Worm (Caenorhabditis elegans) whole organism, L2 larva: ENCODE data around the gene mrpl-46.

ENCODE experiments used
- C34F6.9 ChIP-seq: fragments of 150-350 bp; optimal IDR thresholded peaks from 2 replicates; lab custom pipeline; 2014; ENCODE audit warnings: missing biosample characterization, missing genetic modification characterization
- F13H6.1 ChIP-seq: sonication (generic microtip); optimal IDR thresholded peaks from 2 replicates; lab custom pipeline; 2016; ENCODE audit warnings: missing genetic modification characterization, missing compliant biosample characterization
- Y55F3AM.14 ChIP-seq: fragments of 200-800 bp; sonication (Bioruptor generic); optimal IDR thresholded peaks from 2 replicates; lab custom pipeline; 2018; ENCODE audit warnings: mild to moderate bottlenecking, missing genetic modification characterization, missing compliant biosample characterization
- alr-1 ChIP-seq: fragments of 150-350 bp; optimal IDR thresholded peaks from 2 replicates; lab custom pipeline; 2014; ENCODE audit warnings: missing biosample characterization, missing genetic modification characterization
- ama-1 ChIP-seq: fragments of 150-350 bp; optimal IDR thresholded peaks from 2 replicates; lab custom pipeline; 2018; ENCODE audit warnings: inconsistent platforms
- blmp-1 ChIP-seq: sonication (generic microtip); optimal IDR thresholded peaks from 2 replicates; lab custom pipeline; 2017; ENCODE audit warnings: missing genetic modification characterization, mild to moderate bottlenecking, missing compliant biosample characterization, antibody characterized with exemption, moderate library complexity; ENCODE audit not compliant: insufficient read depth
- ceh-16 ChIP-seq: fragments of 150-350 bp; optimal IDR thresholded peaks from 2 replicates; lab custom pipeline; 2014; ENCODE audit warnings: missing biosample characterization, missing genetic modification characterization
- crh-2 ChIP-seq: sonication (generic microtip); optimal IDR thresholded peaks from 2 replicates; lab custom pipeline; 2017; ENCODE audit warnings: missing biosample characterization, missing genetic modification characterization
- dmd-4 ChIP-seq: sonication (generic microtip); optimal IDR thresholded peaks from 2 replicates; lab custom pipeline; 2017; ENCODE audit warnings: missing biosample characterization, missing genetic modification characterization
- elt-3 ChIP-seq: sonication (generic microtip); optimal IDR thresholded peaks from 2 replicates; lab custom pipeline; 2017; ENCODE audit warnings: missing biosample characterization, missing genetic modification characterization
- fos-1 ChIP-seq: fragments of 150-350 bp; optimal IDR thresholded peaks from 2 replicates; lab custom pipeline; 2014; ENCODE audit warnings: missing biosample characterization, missing genetic modification characterization
- gmeb-1 ChIP-seq: fragments of 150-350 bp; optimal IDR thresholded peaks from 2 replicates; lab custom pipeline; 2014; ENCODE audit warnings: missing biosample characterization, missing genetic modification characterization
- lin-11 ChIP-seq: fragments of 150-350 bp; sonication (generic microtip); optimal IDR thresholded peaks from 2 replicates; lab custom pipeline; 2014; ENCODE audit warnings: missing biosample characterization, missing genetic modification characterization, inconsistent platforms, mixed read lengths
- lin-13 ChIP-seq: fragments of 150-350 bp; optimal IDR thresholded peaks from 2 replicates; lab custom pipeline; 2014; ENCODE audit warnings: missing biosample characterization, missing genetic modification reagents, missing genetic modification characterization
- lsy-2 ChIP-seq, 2 experiments: fragments of 150-350 bp in 1 of 2; sonication (generic microtip) in 1 of 2; optimal IDR thresholded peaks; 2 replicates each; lab custom pipeline; 2014 to 2017; ENCODE audit warnings: missing biosample characterization in 2 of 2, missing genetic modification characterization in 2 of 2
- mbf-1 ChIP-seq: sonication (generic microtip); optimal IDR thresholded peaks from 2 replicates; lab custom pipeline; 2017; ENCODE audit warnings: missing biosample characterization, missing genetic modification characterization
- nhr-11 ChIP-seq: fragments of 150-350 bp; optimal IDR thresholded peaks from 2 replicates; lab custom pipeline; 2014; ENCODE audit warnings: missing biosample characterization, missing genetic modification characterization
- nhr-129 ChIP-seq: fragments of 150-350 bp; optimal IDR thresholded peaks from 2 replicates; lab custom pipeline; 2014; ENCODE audit warnings: missing biosample characterization, missing genetic modification characterization
- nhr-21 ChIP-seq: fragments of 150-350 bp; optimal IDR thresholded peaks from 2 replicates; lab custom pipeline; 2014; ENCODE audit warnings: missing biosample characterization, missing genetic modification characterization
- nhr-237 ChIP-seq: fragments of 150-350 bp; optimal IDR thresholded peaks from 2 replicates; lab custom pipeline; 2014; ENCODE audit warnings: missing biosample characterization, missing genetic modification characterization
- nhr-25 ChIP-seq: fragments of 150-350 bp; sonication (generic microtip); optimal IDR thresholded peaks from 3 replicates; lab custom pipeline; 2014; ENCODE audit warnings: missing biosample characterization, missing genetic modification characterization
- nhr-6 ChIP-seq: fragments of 150-350 bp; optimal IDR thresholded peaks from 2 replicates; lab custom pipeline; 2014; ENCODE audit warnings: missing biosample characterization, missing genetic modification characterization
- skn-1 ChIP-seq: sonication (generic microtip); optimal IDR thresholded peaks from 2 replicates; lab custom pipeline; 2017; ENCODE audit warnings: missing biosample characterization, missing genetic modification characterization
- sma-3 ChIP-seq: sonication (generic microtip); optimal IDR thresholded peaks from 2 replicates; lab custom pipeline; 2016; ENCODE audit warnings: missing genetic modification reagents, missing genetic modification characterization, missing compliant biosample characterization
- sma-9 ChIP-seq, 2 experiments: fragments of 150-350 bp in 1 of 2; sonication (generic microtip) in 1 of 2; optimal IDR thresholded peaks; 2 replicates each; lab custom pipeline; 2014 to 2016; ENCODE audit warnings: missing genetic modification characterization in 2 of 2, mild to moderate bottlenecking in 1 of 2, missing biosample characterization in 1 of 2, missing compliant biosample characterization in 1 of 2, missing genetic modification reagents in 1 of 2, moderate library complexity in 1 of 2
- unc-55 ChIP-seq: fragments of 150-350 bp; sonication (generic microtip); optimal IDR thresholded peaks from 3 replicates; lab custom pipeline; 2014; ENCODE audit warnings: missing biosample characterization, missing genetic modification reagents, missing genetic modification characterization
- zag-1 ChIP-seq: fragments of 150-350 bp; optimal IDR thresholded peaks from 2 replicates; lab custom pipeline; 2014; ENCODE audit warnings: missing biosample characterization, missing genetic modification characterization
- ztf-11 ChIP-seq: sonication (generic microtip); optimal IDR thresholded peaks from 2 replicates; lab custom pipeline; 2017; ENCODE audit warnings: missing biosample characterization, missing genetic modification characterization

mrpl-46 gene

DNA sequence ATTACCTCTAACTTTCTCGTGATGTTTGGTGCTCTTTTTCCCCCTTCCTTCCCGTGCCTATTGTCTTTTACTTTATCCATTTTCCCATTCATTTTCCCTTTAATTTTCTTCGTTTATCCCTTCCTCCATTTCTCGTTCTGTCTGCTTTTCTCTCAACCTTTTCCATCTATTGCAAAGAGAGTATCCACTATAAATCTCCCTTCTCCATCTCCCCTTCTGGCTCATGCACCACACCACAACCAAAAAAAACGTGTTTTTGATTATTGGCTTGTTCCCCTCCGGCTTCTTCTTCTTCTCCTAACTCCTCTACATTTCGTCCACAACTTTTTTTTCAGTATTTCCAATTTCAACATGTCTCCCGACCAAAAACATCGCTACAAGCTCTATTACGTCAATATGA, 40.4 kb upstream of the mrpl-46 start, which contains the start of gene gst-40:
Gene gst-40, plus strand, starts transcription at position 236 of the 400 bp plus-strand sequence.
- TF ChIP-seq elt-3 = no peak
- peak; percentile 23 for TF ChIP-seq unc-55

DNA sequence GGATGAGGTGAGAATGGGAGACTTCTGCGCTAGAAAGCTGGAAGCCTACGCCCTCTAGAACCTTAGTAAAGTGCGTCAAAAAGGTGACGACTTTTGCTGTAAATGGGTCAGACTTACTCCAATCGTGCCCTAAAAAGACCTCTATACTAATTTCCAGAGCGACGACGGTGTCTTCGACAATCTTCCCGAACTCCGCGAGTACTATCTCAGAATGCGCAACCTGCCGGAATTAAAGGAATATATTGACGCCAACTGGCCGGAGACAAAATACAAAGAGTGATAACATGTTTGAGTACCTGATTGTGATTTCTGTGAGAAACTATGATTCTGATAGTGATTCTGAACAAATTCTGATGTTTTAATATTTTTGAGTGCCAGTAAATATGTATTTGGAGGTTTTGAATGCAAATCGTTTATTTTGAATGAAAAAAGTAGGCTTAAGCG, 38.6 kb upstream of the mrpl-46 start:
- TF ChIP-seq zag-1 (tag; lab: Kevin White, UChicago) = no peak
- peak; percentile 78 for TF ChIP-seq sma-3 (GFP tag; lab: Kevin White, UChicago)
- peak; percentile 13 for TF ChIP-seq sma-9 (GFP tag; optimal IDR thresholded peaks at IDR 0.05; lab: Kevin White, UChicago)
- no peak for TF ChIP-seq sma-9 (tag; optimal IDR thresholded peaks at IDR 0.05; lab: Kevin White, UChicago)
- TF ChIP-seq nhr-21 (tag; lab: Kevin White, UChicago) = peak; percentile 26
- peak; percentile 80 for TF ChIP-seq ama-1 (lab: Kevin White, UChicago)
- no peak for TF ChIP-seq lsy-2 (tag; optimal IDR thresholded peaks at IDR 0.05; lab: Kevin White, UChicago)
- no peak for TF ChIP-seq nhr-6 (tag; lab: Kevin White, UChicago)
- no peak for TF ChIP-seq C34F6.9 (tag; lab: Kevin White, UChicago)
- TF ChIP-seq nhr-25 (tag; lab: Kevin White, UChicago) = no peak
- peak; percentile 19 for TF ChIP-seq crh-2 (tag; lab: Kevin White, UChicago)

DNA sequence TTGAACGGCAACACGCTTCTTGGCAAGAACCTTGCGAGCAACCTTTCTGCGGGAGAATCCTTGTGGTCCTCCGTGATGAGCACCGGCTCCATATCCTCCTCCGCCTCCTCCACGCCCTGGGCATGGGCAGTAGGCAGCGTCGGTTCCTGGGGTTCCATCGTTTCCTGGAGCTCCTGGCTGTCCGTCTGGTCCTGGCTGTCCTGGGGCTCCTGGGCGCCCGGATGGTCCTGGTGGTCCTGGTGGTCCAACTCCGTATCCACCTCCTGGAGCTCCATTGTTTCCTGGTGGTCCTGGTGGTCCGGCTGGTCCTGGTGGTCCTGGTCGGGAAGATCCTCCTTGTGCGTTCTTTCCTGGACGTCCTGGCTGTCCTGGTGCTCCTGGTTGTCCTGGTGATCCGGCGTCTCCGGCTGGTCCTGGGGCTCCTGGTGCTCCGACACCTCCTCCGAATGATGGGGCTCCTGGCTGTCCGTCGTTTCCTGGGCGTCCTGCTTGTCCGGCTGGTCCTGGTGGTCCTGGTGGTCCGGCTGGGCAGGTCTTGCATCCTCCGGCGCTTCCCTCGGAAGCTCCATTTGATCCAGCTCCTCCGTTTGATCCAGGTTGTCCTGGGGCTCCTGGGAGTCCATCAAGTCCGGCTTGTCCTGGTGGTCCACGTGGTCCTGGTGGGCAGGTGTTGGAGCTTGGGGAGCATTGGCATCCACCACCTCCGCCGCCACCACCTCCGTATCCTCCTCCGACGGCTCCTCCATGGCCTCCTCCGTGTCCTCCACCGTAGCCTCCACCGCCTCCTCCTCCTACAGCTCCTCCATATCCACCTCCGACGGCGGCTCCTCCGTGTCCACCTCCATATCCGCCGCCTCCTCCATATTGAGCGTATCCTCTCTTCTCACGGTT, 37.9 kb upstream of the mrpl-46 start:
- TF ChIP-seq nhr-11 = no peak
- no peak for TF ChIP-seq ztf-11 (tag; lab: Kevin White, UChicago)

DNA sequence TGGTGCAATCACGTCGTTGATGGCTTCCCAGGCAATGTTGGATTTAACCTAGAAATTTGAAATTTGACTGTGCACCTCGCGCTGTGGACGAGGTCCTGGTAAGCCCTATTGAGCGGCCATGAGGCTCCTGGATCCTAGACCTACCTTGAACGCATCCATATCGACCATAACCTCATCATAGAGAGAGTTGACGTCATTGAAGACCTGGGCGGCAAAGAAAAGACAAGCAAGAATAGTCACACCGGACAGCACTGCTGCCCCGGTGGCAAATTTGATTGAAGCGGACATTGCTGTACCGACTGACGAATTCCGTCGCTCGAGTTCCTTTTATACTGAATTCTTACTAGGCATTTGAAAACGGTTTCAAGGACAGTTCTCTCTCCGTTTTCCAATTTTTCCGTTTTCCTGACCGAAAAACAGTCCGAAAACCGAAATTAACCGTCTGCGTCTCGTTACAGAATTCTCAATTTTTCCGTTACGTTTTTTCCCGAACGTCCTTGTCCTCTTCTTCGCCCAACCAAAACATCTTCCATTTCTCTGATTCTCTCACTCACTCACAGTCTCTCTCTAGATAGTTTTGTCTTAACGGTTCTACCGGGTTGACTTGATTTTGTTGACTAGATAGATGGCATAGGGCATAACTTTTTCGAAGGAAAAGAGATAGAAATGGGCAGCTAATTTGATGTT, 37.1 kb upstream of the mrpl-46 start, which contains the start of gene col-103:
Gene col-103, minus strand, starts transcription at position 302 of the 687 bp plus-strand sequence.
- TF ChIP-seq F13H6.1 (tag; lab: Kevin White, UChicago) (no peak), Y55F3AM.14 (GFP tag; lab: Kevin White, UChicago) (no peak), nhr-25 (tag; lab: Kevin White, UChicago) (peak; percentile 45), nhr-237 (tag; lab: Kevin White, UChicago) (no peak), nhr-21 (tag; lab: Kevin White, UChicago) (peak; percentile 17), mbf-1 (no peak), alr-1 (tag; lab: Kevin White, UChicago) (no peak), sma-3 (GFP tag; lab: Kevin White, UChicago) (peak; percentile 48), gmeb-1 (tag; lab: Kevin White, UChicago) (peak; percentile 34), skn-1 (no peak), lin-13 (no peak), ama-1 (lab: Kevin White, UChicago) (peak; percentile 93), ceh-16 (tag; lab: Kevin White, UChicago) (peak; percentile 11), crh-2 (tag; lab: Kevin White, UChicago) (no peak), lin-11 (tag; lab: Kevin White, UChicago) (no peak), nhr-129 (peak; percentile 54), fos-1 (tag; lab: Kevin White, UChicago) (peak; percentile 22)

ce11 chrIV:768312-768711, 32.3 kb upstream of the mrpl-46 start, which contains the start of gene F56B3.2:
F56B3.2 (minus strand) TSS chrIV:768584.
- TF ChIP-seq alr-1 (tag; lab: Kevin White, UChicago) (no peak), nhr-129 (no peak), dmd-4 (tag; lab: Kevin White, UChicago) (no peak), blmp-1 (tag; lab: Kevin White, UChicago) (peak; percentile 56)
